Fruit fly (Drosophila melanogaster) Kc167 (cell line): ENCODE measurements around the gene CG15528.

Experiments used
- Myc ChIP-seq: fragments of >200 bp; optimal IDR thresholded peaks from 2 replicates; lab custom pipeline; 2017; ENCODE audit warnings: missing external identifiers
- Sin3A ChIP-seq: fragments of >200 bp; optimal IDR thresholded peaks from 2 replicates; lab custom pipeline; 2018; ENCODE audit warnings: missing external identifiers
- h ChIP-seq: fragments of >200 bp; optimal IDR thresholded peaks from 3 replicates; lab custom pipeline; 2018; ENCODE audit warnings: missing external identifiers
- insv ChIP-seq: fragments of >200 bp; optimal IDR thresholded peaks from 3 replicates; lab custom pipeline; 2018; ENCODE audit warnings: missing external identifiers
- psq ChIP-seq: fragments of >200 bp; optimal IDR thresholded peaks from 2 replicates; lab custom pipeline; 2017; ENCODE audit warnings: missing external identifiers

DNA sequence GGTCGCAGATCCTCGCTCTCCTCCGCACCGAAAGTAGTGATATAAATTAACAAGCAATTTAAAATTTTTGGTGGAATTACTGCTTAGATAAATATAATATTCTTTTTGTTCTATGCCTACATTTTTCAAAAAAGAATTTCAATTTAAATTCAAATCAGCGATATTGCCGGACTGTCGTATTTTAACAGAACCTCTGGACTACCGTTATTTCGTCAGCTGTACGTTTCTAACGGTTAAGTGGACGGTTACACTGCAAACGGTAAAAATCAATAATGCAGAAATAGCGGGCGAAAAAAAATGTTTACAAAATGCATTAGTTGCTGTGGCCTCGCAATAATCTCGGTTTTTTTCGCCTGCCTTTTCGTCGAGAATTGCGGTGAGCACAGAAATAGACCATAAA lies 51.6 kb downstream of the CG15528 start, which contains the start of gene Tace:
- TF ChIP-seq Myc (lab: Kevin White, UChicago) (no peak), Sin3A (lab: Kevin White, UChicago) (no peak), h (lab: Kevin White, UChicago) (no peak), insv (lab: Kevin White, UChicago) (no peak), psq (lab: Kevin White, UChicago) (no peak)
